Fruit fly (Drosophila melanogaster): Measurements from ENCODE around the gene CG2162.

DNA sequence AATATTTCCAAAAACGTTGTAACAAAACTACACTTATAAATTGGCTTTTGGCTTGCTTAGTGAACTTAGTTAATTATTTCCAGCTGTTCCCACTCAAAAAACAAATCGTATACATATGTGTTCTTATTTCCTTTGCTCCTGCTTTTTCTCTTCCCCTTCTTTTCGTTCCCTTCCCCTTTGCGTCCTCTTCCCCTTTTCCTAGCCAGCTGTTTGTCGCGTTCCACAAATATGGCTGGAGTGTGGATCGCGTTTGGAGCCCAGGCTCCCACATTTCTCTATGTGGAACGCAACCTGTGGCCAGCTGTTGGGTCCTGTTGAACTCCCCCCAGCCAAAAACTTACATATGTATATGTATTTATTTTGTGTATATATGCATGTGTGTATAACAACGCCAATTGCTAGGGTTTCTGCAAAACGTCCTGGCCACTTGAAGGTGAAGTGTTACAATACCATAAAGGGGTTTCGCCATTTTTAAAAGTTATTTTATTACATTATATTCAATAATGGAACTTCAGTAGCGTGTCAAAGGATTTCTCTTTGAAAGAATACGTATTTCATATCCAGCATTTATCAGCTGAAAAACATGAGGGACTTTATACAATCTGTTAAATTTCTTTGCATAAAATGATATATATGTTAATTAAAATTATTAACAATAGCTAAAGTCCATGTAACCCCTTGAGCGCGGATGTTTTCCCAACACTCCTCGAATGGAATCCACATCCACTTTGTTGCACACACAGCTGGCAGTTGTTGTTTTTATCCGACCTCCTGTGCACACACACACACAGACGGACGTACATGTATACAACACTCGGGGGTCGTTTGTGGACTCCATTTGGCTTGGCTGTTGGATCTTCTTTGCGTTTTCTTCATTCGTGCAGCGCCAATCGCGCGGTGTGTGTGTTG, 36.9 kb downstream of the CG2162 start:
- no peak for TF ChIP-seq EcR (GFP tag; optimal IDR thresholded peaks at IDR 0.05)
- TF ChIP-seq Dll (optimal IDR thresholded peaks at IDR 0.05) = no peak
- TF ChIP-seq psq (optimal IDR thresholded peaks at IDR 0.05) = no peak
- TF ChIP-seq pan (optimal IDR thresholded peaks at IDR 0.05) = no peak
- no peak for TF ChIP-seq CG8478 (optimal IDR thresholded peaks at IDR 0.05)
- TF ChIP-seq usp (GFP tag; optimal IDR thresholded peaks at IDR 0.05) = no peak
